Fruit fly (Drosophila melanogaster) whole organism, embryonic: ENCODE measurements around the gene CG10874.

ENCODE experiments used
- Aef1 ChIP-seq: fragments of 200-800 bp; sonication (Bioruptor generic); IDR thresholded peaks from 3 replicates; pipeline ENCODE4 v1.3.6; 2022; ENCODE audit warnings: missing biosample characterization, missing genetic modification characterization
- CG13624 ChIP-seq: fragments of 200-800 bp; sonication (Bioruptor generic); optimal IDR thresholded peaks from 2 replicates; lab custom pipeline; 2016; ENCODE audit warnings: missing biosample characterization, missing genetic modification characterization
- CG1529 ChIP-seq: fragments of 200-800 bp; sonication (Bioruptor generic); optimal IDR thresholded peaks from 3 replicates; lab custom pipeline; 2018; ENCODE audit warnings: missing biosample characterization, missing genetic modification characterization
- CG16779 ChIP-seq: fragments of 200-800 bp; sonication (Bioruptor generic); IDR thresholded peaks from 2 replicates; pipeline ENCODE4 v1.3.6; 2022; ENCODE audit warnings: missing biosample characterization, missing genetic modification characterization
- CG16815 ChIP-seq: fragments of 200-800 bp; sonication (Bioruptor generic); optimal IDR thresholded peaks from 3 replicates; lab custom pipeline; 2017; ENCODE audit warnings: missing biosample characterization, mild to moderate bottlenecking, missing genetic modification characterization
- CG17802 ChIP-seq: fragments of 200-800 bp; sonication (Bioruptor generic); optimal IDR thresholded peaks from 2 replicates; lab custom pipeline; 2018; ENCODE audit warnings: missing biosample characterization, mild to moderate bottlenecking, missing genetic modification characterization, moderate library complexity
- CG18262 ChIP-seq: fragments of 200-800 bp; optimal IDR thresholded peaks from 3 replicates; lab custom pipeline; 2019; ENCODE audit warnings: missing biosample characterization, mild to moderate bottlenecking, missing genetic modification characterization, moderate library complexity
- CG2889 ChIP-seq: fragments of 200-800 bp; sonication (Bioruptor generic); IDR thresholded peaks from 3 replicates; pipeline ENCODE4 v1.3.6; 2022; ENCODE audit warnings: missing biosample characterization, missing genetic modification characterization
- CG32772 ChIP-seq: fragments of 200-800 bp; sonication (Bioruptor generic); IDR thresholded peaks from 2 replicates; pipeline ENCODE4 v1.3.6; 2022; ENCODE audit warnings: missing biosample characterization, missing genetic modification characterization
- CG34224 ChIP-seq: fragments of 200-800 bp; sonication (Bioruptor generic); IDR thresholded peaks from 3 replicates; pipeline ENCODE4 v1.3.6; 2022; ENCODE audit warnings: missing biosample characterization, missing genetic modification characterization; ENCODE audit not compliant: partially characterized antibody
- CG3847 ChIP-seq: fragments of 200-800 bp; sonication (Bioruptor generic); IDR thresholded peaks from 2 replicates; pipeline ENCODE4 v1.3.6; 2022; ENCODE audit warnings: missing biosample characterization, missing genetic modification characterization
- CG4424 ChIP-seq: fragments of 200-800 bp; sonication (Bioruptor generic); optimal IDR thresholded peaks from 3 replicates; lab custom pipeline; 2016; ENCODE audit warnings: missing biosample characterization, missing genetic modification characterization
- CG6813 ChIP-seq: fragments of 200-800 bp; sonication (Bioruptor generic); optimal IDR thresholded peaks from 2 replicates; lab custom pipeline; 2017; ENCODE audit warnings: missing biosample characterization, missing genetic modification characterization, mild to moderate bottlenecking, moderate library complexity, missing genetic modification reagents
- CG7357 ChIP-seq: fragments of 200-800 bp; sonication (Bioruptor generic); IDR thresholded peaks from 3 replicates; pipeline ENCODE4 v1.3.6; 2022; ENCODE audit warnings: missing biosample characterization, missing genetic modification characterization
- CG8089 ChIP-seq: fragments of 200-800 bp; sonication (Bioruptor generic); optimal IDR thresholded peaks from 3 replicates; lab custom pipeline; 2016; ENCODE audit warnings: missing biosample characterization, missing genetic modification characterization
- CG9215 ChIP-seq: fragments of 200-800 bp; sonication (Bioruptor generic); IDR thresholded peaks from 2 replicates; pipeline ENCODE4 v1.3.6; 2022; ENCODE audit warnings: missing biosample characterization, missing genetic modification characterization
- CG9817 ChIP-seq: fragments of 200-800 bp; sonication (Bioruptor generic); optimal IDR thresholded peaks from 2 replicates; lab custom pipeline; 2018; ENCODE audit warnings: missing biosample characterization, mild to moderate bottlenecking, missing genetic modification characterization, moderate library complexity
- Dll ChIP-seq: fragments of 200-800 bp; sonication (Bioruptor generic); IDR thresholded peaks from 4 replicates; pipeline ENCODE4 v1.3.6; 2022; ENCODE audit warnings: missing biosample characterization, missing genetic modification characterization; ENCODE audit not compliant: partially characterized antibody
- Dp ChIP-seq: fragments of 200-800 bp; sonication (Bioruptor generic); optimal IDR thresholded peaks from 2 replicates; lab custom pipeline; 2018; ENCODE audit warnings: missing biosample characterization, mild to moderate bottlenecking, missing genetic modification characterization, moderate library complexity
- GATAe ChIP-seq: fragments of 200-800 bp; sonication (Bioruptor generic); conservative IDR thresholded peaks from 2 replicates; pipeline ENCODE4 v1.3.6; 2022; ENCODE audit warnings: missing biosample characterization, missing genetic modification characterization
- Meics ChIP-seq: fragments of 200-800 bp; sonication (Bioruptor generic); optimal IDR thresholded peaks from 2 replicates; lab custom pipeline; 2017; ENCODE audit warnings: missing biosample characterization, mild to moderate bottlenecking, missing genetic modification characterization
- Myb ChIP-seq: fragments of 200-800 bp; sonication (Bioruptor generic); optimal IDR thresholded peaks from 2 replicates; lab custom pipeline; 2016; ENCODE audit warnings: missing biosample characterization, missing genetic modification characterization
- Scr ChIP-seq: fragments of 200-800 bp; sonication (Bioruptor generic); IDR thresholded peaks from 2 replicates; pipeline ENCODE4 v1.3.6; 2022; ENCODE audit warnings: missing biosample characterization, missing genetic modification characterization; ENCODE audit not compliant: partially characterized antibody
- Sin3A ChIP-seq: fragments of >200 bp; optimal IDR thresholded peaks from 2 replicates; lab custom pipeline; 2018
- Sox100B ChIP-seq: fragments of 200-800 bp; sonication (Bioruptor generic); optimal IDR thresholded peaks from 3 replicates; lab custom pipeline; 2018; ENCODE audit warnings: missing biosample characterization, mild to moderate bottlenecking, missing genetic modification characterization
- Xbp1 ChIP-seq: fragments of 200-800 bp; sonication (Bioruptor generic); optimal IDR thresholded peaks from 3 replicates; lab custom pipeline; 2016; ENCODE audit warnings: missing biosample characterization, mild to moderate bottlenecking, missing genetic modification characterization
- YL-1 ChIP-seq: fragments of 200-800 bp; sonication (Bioruptor generic); optimal IDR thresholded peaks from 3 replicates; lab custom pipeline; 2017; ENCODE audit warnings: missing biosample characterization, mild to moderate bottlenecking, missing genetic modification characterization
- ac ChIP-seq: fragments of 200-800 bp; sonication (Bioruptor generic); optimal IDR thresholded peaks from 3 replicates; lab custom pipeline; 2017; ENCODE audit warnings: missing biosample characterization, mild to moderate bottlenecking, missing genetic modification characterization
- chif ChIP-seq, 2 experiments: fragments of 200-800 bp; sonication (Bioruptor generic); optimal IDR thresholded peaks; 3 replicates each; lab custom pipeline; 2016; ENCODE audit warnings: missing biosample characterization in 2 of 2, missing genetic modification characterization in 2 of 2
- da ChIP-seq: fragments of 200-800 bp; sonication (Bioruptor generic); optimal IDR thresholded peaks from 2 replicates; lab custom pipeline; 2016; ENCODE audit warnings: missing biosample characterization, missing genetic modification characterization
- dm ChIP-seq: fragments of 200-800 bp; sonication (Bioruptor generic); optimal IDR thresholded peaks from 3 replicates; lab custom pipeline; 2016; ENCODE audit warnings: missing biosample characterization, missing genetic modification characterization
- en ChIP-seq: fragments of 200-800 bp; sonication (Bioruptor generic); optimal IDR thresholded peaks from 2 replicates; lab custom pipeline; 2016; ENCODE audit warnings: missing biosample characterization, missing genetic modification characterization
- fd64A ChIP-seq: fragments of 200-800 bp; sonication (Bioruptor generic); optimal IDR thresholded peaks from 3 replicates; lab custom pipeline; 2018; ENCODE audit warnings: missing biosample characterization, mild to moderate bottlenecking, missing genetic modification characterization
- ftz-f1 ChIP-seq: fragments of 200-800 bp; sonication (Bioruptor generic); optimal IDR thresholded peaks from 2 replicates; lab custom pipeline; 2016; ENCODE audit warnings: missing biosample characterization, missing genetic modification characterization
- fu2 ChIP-seq: fragments of 200-800 bp; sonication (Bioruptor generic); optimal IDR thresholded peaks from 2 replicates; lab custom pipeline; 2016; ENCODE audit warnings: missing biosample characterization, missing genetic modification characterization
- ind ChIP-seq: fragments of 200-800 bp; sonication (Bioruptor generic); optimal IDR thresholded peaks from 3 replicates; lab custom pipeline; 2016; ENCODE audit warnings: missing biosample characterization, missing genetic modification characterization
- insv ChIP-seq, 2 experiments: fragments of 200-800 bp; sonication (Bioruptor generic); optimal IDR thresholded peaks; 3 replicates each; lab custom pipeline; 2016 to 2018; ENCODE audit warnings: missing biosample characterization in 2 of 2, missing genetic modification characterization in 2 of 2
- nau ChIP-seq: fragments of 200-800 bp; sonication (Bioruptor generic); optimal IDR thresholded peaks from 3 replicates; lab custom pipeline; 2017; ENCODE audit warnings: missing biosample characterization, mild to moderate bottlenecking, missing genetic modification characterization, missing genetic modification reagents
- onecut ChIP-seq: fragments of 200-800 bp; sonication (Bioruptor generic); IDR thresholded peaks from 2 replicates; pipeline ENCODE4 v1.3.6; 2022; ENCODE audit warnings: missing biosample characterization, missing genetic modification characterization
- org-1 ChIP-seq: fragments of 200-800 bp; sonication (Bioruptor generic); optimal IDR thresholded peaks from 2 replicates; lab custom pipeline; 2017; ENCODE audit warnings: missing biosample characterization, missing genetic modification characterization
- p53 ChIP-seq: fragments of 200-800 bp; sonication (Bioruptor generic); optimal IDR thresholded peaks from 2 replicates; lab custom pipeline; 2016; ENCODE audit warnings: missing biosample characterization, missing genetic modification characterization
- pan ChIP-seq, 4 experiments: fragments of >200 bp in 3 of 4; fragments of 200-800 bp in 1 of 4; sonication (Bioruptor generic) in 1 of 4; optimal IDR thresholded peaks in 3 of 4; IDR thresholded peaks in 1 of 4; 2 replicates each; pipeline versions ENCODE4 v1.3.6 to Lab custom; 2017 to 2022; ENCODE audit warnings: missing biosample characterization in 2 of 4, missing genetic modification characterization in 2 of 4, mixed read lengths in 1 of 4
- pzg ChIP-seq: fragments of 200-800 bp; sonication (Bioruptor generic); optimal IDR thresholded peaks from 3 replicates; lab custom pipeline; 2018; ENCODE audit warnings: missing biosample characterization, mild to moderate bottlenecking, missing genetic modification characterization, moderate library complexity
- sens ChIP-seq: fragments of 200-800 bp; sonication (Bioruptor generic); peaks from one replicate; lab custom pipeline; 2016; ENCODE audit warnings: missing biosample characterization, missing genetic modification characterization
- shn ChIP-seq: fragments of 200-800 bp; sonication (Bioruptor generic); optimal IDR thresholded peaks from 3 replicates; lab custom pipeline; 2016; ENCODE audit warnings: missing biosample characterization, missing genetic modification characterization
- tup ChIP-seq: fragments of 200-800 bp; sonication (Bioruptor generic); optimal IDR thresholded peaks from 2 replicates; lab custom pipeline; 2016; ENCODE audit warnings: missing biosample characterization, mild to moderate bottlenecking, missing genetic modification characterization, moderate library complexity
- tx ChIP-seq: fragments of 200-800 bp; sonication (Bioruptor generic); optimal IDR thresholded peaks from 2 replicates; lab custom pipeline; 2016; ENCODE audit warnings: missing biosample characterization, missing genetic modification characterization
- zfh1 ChIP-seq: fragments of 200-800 bp; sonication (Bioruptor generic); IDR thresholded peaks from 3 replicates; pipeline ENCODE4 v1.3.6; 2022; ENCODE audit warnings: missing biosample characterization, missing genetic modification characterization

Gene CG10874

DNA sequence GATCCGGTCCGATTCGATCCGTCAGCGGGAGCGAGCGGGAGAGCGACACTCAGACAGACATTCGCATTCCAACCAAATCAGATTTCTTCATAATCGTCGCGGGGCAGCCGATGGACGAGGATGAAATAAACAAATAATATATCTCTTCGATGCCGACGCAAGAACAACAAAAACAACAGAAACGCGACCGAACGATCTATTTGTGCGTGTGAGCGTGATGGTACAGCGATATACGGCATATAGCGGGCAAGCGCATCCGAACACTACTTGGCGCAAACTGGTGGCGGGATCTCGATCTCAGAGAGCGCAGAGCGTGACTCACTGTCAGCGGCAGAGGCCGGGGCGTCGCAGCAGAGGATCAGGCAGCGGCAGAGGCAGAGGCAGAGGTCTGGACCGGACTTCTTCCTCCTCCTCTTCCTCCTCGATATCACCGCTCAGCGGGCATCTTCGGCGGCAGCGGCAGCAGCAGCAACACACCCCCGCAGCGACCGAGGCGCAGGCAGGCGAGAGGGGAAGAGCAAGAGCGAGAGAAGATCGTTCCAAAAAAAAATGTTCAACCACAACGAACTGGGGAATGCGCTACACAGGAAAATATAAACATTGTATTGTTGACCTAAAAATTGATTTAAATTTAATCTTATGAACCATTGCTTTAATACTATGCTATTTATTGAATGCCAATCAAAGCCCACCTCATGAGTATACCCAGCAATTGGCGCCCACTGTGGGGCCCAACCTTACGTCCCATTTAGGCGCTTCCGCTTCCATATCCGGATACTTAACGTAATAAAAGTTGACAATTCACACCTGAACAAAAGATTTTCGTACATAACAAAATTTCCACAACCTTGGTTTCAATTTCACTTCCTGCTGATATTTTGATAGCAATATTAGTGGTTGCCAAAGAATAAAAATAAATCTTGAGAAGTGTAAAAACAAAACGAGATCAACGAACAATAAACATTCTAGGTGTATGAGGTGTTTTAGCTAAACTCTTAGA lies 30.6 kb downstream of the CG10874 start (continued):
- TF ChIP-seq nau (GFP tag; lab: Kevin White, UChicago) (no peak), CG32772 (GFP tag; lab: Robert Waterston, UW) (peak; percentile 43), Meics (GFP tag; lab: Kevin White, UChicago) (peak; percentile 44), Xbp1 (GFP tag; lab: Kevin White, UChicago) (peak; percentile 58), CG34224 (GFP tag; lab: Robert Waterston, UW) (peak; percentile 41; the same call in 2 of the 3 replicates), CG2889 (GFP tag; lab: Robert Waterston, UW) (no peak), Myb (GFP tag; lab: Kevin White, UChicago) (no peak), fu2 (GFP tag; lab: Kevin White, UChicago) (peak; percentile 16), tup (GFP tag; lab: Kevin White, UChicago) (no peak), pzg (GFP tag; lab: Kevin White, UChicago) (no peak), Dp (GFP tag; lab: Kevin White, UChicago) (peak; percentile 4), chif (GFP tag; optimal IDR thresholded peaks at IDR 0.05; lab: Kevin White, UChicago) (peak; percentile 19 to 62), tx (GFP tag; lab: Kevin White, UChicago) (peak; percentile 1), CG13624 (GFP tag; lab: Kevin White, UChicago) (no peak), zfh1 (no peak), YL-1 (GFP tag; lab: Kevin White, UChicago) (no peak), CG1529 (GFP tag; lab: Kevin White, UChicago) (no peak), Aef1 (no peak; the same call in 2 of the 3 replicates), en (GFP tag; lab: Kevin White, UChicago) (no peak), p53 (GFP tag; lab: Kevin White, UChicago) (no peak), CG4424 (GFP tag; lab: Kevin White, UChicago) (peak; percentile 63), org-1 (GFP tag; lab: Kevin White, UChicago) (no peak), GATAe (no peak), da (GFP tag; lab: Kevin White, UChicago) (no peak), CG6813 (GFP tag; lab: Kevin White, UChicago) (peak; percentile 36), CG3847 (no peak), CG17802 (no peak), CG8089 (peak; percentile 19), dm (no peak), pan (optimal IDR thresholded peaks at IDR 0.05; lab: Kevin White, UChicago) (no peak), pan (GFP tag; optimal IDR thresholded peaks at IDR 0.05 in 1 of 2, IDR thresholded peaks at IDR 0.05 in 1 of 2) (peak in 1 of 2 experiments; percentile 39), CG16779 (GFP tag; lab: Robert Waterston, UW) (no peak), ac (no peak), Dll (0 out of 4 replicates have a peak, but pooled peaks have one; percentile 38), ind (peak; percentile 57), insv (GFP tag; optimal IDR thresholded peaks at IDR 0.05; lab: Kevin White, UChicago) (peak in 1 of 2 experiments; percentile 21), CG9817 (no peak), Scr (GFP tag; lab: Robert Waterston, UW) (peak; percentile 51), CG16815 (GFP tag; lab: Kevin White, UChicago) (peak; percentile 76), Sox100B (GFP tag; lab: Kevin White, UChicago) (no peak), fd64A (no peak), ftz-f1 (GFP tag; lab: Kevin White, UChicago) (peak; percentile 52), Sin3A (lab: Kevin White, UChicago) (no peak), onecut (GFP tag; lab: Robert Waterston, UW) (0 out of 2 replicates have a peak, but pooled peaks have one; percentile 6), CG7357 (GFP tag; lab: Robert Waterston, UW) (no peak), shn (GFP tag; lab: Kevin White, UChicago) (peak; percentile 37), CG9215 (0 out of 2 replicates have a peak, but pooled peaks have one; percentile 9), CG18262 (peak; percentile 74), sens (GFP tag; lab: Kevin White, UChicago) (peak; percentile 89)
